Worm (Caenorhabditis elegans): ENCODE results near the gene C41G11.1.

- TF ChIP-seq ztf-23 (GFP tag; IDR thresholded peaks at IDR 0.05) (no peak), cog-1 (tag; optimal IDR thresholded peaks at IDR 0.05) (no peak), med-1 (GFP tag; optimal IDR thresholded peaks at IDR 0.05; ENCODE audit: insufficient read depth) (no peak), klf-2 (GFP tag; conservative IDR thresholded peaks at IDR 0.05) (no peak), ztf-29 (GFP tag; IDR thresholded peaks at IDR 0.05) (no peak), tab-1 (GFP tag; IDR thresholded peaks at IDR 0.05) (no peak), flt-1 (GFP tag; IDR thresholded peaks at IDR 0.05) (no peak), ref-1 (GFP tag; conservative IDR thresholded peaks at IDR 0.05) (no peak)
Measured at ce11 chrX:5753141-5753540, 33.1 kb upstream of the C41G11.1 start.
